Worm (Caenorhabditis elegans): ENCODE results near the gene txt-2.

ce11 chrV:285298-285697 is 45.0 kb upstream of the txt-2 start:
- TF ChIP-seq nhr-76 (tag; optimal IDR thresholded peaks at IDR 0.05) (no peak), tbx-8 (GFP tag; optimal IDR thresholded peaks at IDR 0.05) (no peak), nhr-237 (tag; optimal IDR thresholded peaks at IDR 0.05) (no peak), unc-120 (tag; optimal IDR thresholded peaks at IDR 0.05; ENCODE audit: poor library complexity, severe bottlenecking) (no peak), elt-3 (tag; optimal IDR thresholded peaks at IDR 0.05) (no peak), cnd-1 (tag; optimal IDR thresholded peaks at IDR 0.05) (no peak), mep-1 (tag; optimal IDR thresholded peaks at IDR 0.05) (no peak), lsy-2 (tag; optimal IDR thresholded peaks at IDR 0.05) (no peak), bed-3 (GFP tag; optimal IDR thresholded peaks at IDR 0.05) (no peak), unc-62 (GFP tag; optimal IDR thresholded peaks at IDR 0.05) (no peak), M03D4.4 (tag; optimal IDR thresholded peaks at IDR 0.05) (no peak)

Data from whole organism, mixed stage, embryonic.